Worm (Caenorhabditis elegans) whole organism, early embryonic: ENCODE measurements around the gene T14G12.12.

Source experiments
- ama-1 ChIP-seq: fragments of 150-350 bp; optimal IDR thresholded peaks from 2 replicates; lab custom pipeline; 2014
- ceh-13 ChIP-seq: fragments of 200-800 bp; sonication (Bioruptor generic); optimal IDR thresholded peaks from 2 replicates; lab custom pipeline; 2018; ENCODE audit warnings: mild to moderate bottlenecking, missing genetic modification characterization, missing compliant biosample characterization
- ceh-36 ChIP-seq: sonication (generic microtip); optimal IDR thresholded peaks from 2 replicates; lab custom pipeline; 2016; ENCODE audit warnings: missing genetic modification characterization, inconsistent platforms, missing compliant biosample characterization
- scrt-1 ChIP-seq: fragments of 200-800 bp; sonication (Bioruptor generic); IDR thresholded peaks from 2 replicates; pipeline ENCODE4 v1.3.6; 2022; ENCODE audit warnings: missing genetic modification characterization, missing compliant biosample characterization
- tbx-37 ChIP-seq: fragments of 200-800 bp; sonication (Bioruptor generic); conservative IDR thresholded peaks from 2 replicates; pipeline ENCODE4 v1.3.6; 2022; ENCODE audit warnings: missing genetic modification reagents, missing genetic modification characterization, missing compliant biosample characterization

DNA sequence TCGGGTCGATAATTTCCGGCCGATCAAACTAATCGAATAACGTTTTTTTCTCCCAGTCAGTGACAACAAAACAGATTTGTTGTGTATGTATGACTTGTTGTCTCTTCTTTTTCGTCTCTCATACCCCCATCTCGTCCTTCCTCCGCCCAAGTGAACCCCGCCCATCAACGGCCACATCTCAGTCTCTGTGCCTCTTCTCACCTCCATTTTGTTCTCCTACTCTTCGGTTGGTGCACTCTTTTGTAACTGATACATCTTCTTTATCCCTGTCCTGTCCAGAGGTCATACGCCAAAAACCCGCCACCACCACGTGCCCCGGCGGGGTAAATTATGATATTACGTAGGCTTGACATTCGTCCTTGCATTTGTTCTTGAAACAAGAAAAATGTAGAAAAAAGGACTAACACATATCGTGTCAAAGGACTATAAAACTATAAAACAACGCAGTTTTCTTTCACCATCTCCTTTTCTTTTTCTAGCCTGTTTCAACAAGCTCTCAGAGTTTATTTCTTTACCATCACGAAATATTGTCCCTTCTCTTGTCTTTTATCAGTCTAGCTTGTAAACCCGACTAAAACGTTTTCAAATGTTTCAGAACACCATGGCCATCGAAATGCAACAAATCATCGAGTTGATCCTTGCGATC is 29.3 kb upstream of the T14G12.12 start, which contains the start of gene pmpl-1:
- TF ChIP-seq ama-1 (lab: Kevin White, UChicago) (no peak), tbx-37 (GFP tag; lab: Robert Waterston, UW) (no peak), scrt-1 (GFP tag; lab: Robert Waterston, UW) (no peak), ceh-36 (tag; lab: Kevin White, UChicago) (no peak), ceh-13 (GFP tag; lab: Kevin White, UChicago) (no peak)
